Fruit fly (Drosophila melanogaster) whole organism, embryonic: ENCODE data around the gene sloth1.

ENCODE experiments used
- Adf1 ChIP-seq: fragments of 200-800 bp; sonication (Bioruptor generic); IDR thresholded peaks from 2 replicates; pipeline ENCODE4 v1.3.6; 2022; ENCODE audit warnings: missing biosample characterization, missing genetic modification characterization
- Aef1 ChIP-seq: fragments of 200-800 bp; sonication (Bioruptor generic); IDR thresholded peaks from 3 replicates; pipeline ENCODE4 v1.3.6; 2022; ENCODE audit warnings: missing biosample characterization, missing genetic modification characterization
- BEAF-32 ChIP-seq: fragments of 200-800 bp; sonication (Bioruptor generic); optimal IDR thresholded peaks from 3 replicates; lab custom pipeline; 2017; ENCODE audit warnings: missing biosample characterization, missing genetic modification characterization, mild to moderate bottlenecking, moderate library complexity, missing genetic modification reagents
- C15 ChIP-seq: fragments of 200-800 bp; sonication (Bioruptor generic); IDR thresholded peaks from 3 replicates; pipeline ENCODE4 v1.3.6; 2022; ENCODE audit warnings: missing biosample characterization, missing genetic modification characterization
- CG10366 ChIP-seq: fragments of 200-800 bp; sonication (Bioruptor generic); IDR thresholded peaks from 2 replicates; pipeline ENCODE4 v1.3.6; 2022; ENCODE audit warnings: missing biosample characterization, missing genetic modification characterization
- CG12299 ChIP-seq: fragments of 200-800 bp; sonication (Bioruptor generic); optimal IDR thresholded peaks from 2 replicates; lab custom pipeline; 2018; ENCODE audit warnings: missing biosample characterization, mild to moderate bottlenecking, missing genetic modification characterization
- CG12942 ChIP-seq: fragments of 200-800 bp; sonication (Bioruptor generic); optimal IDR thresholded peaks from 3 replicates; lab custom pipeline; 2016; ENCODE audit warnings: missing biosample characterization, missing genetic modification characterization
- CG14050 ChIP-seq: fragments of 200-800 bp; sonication (Bioruptor generic); IDR thresholded peaks from 3 replicates; pipeline ENCODE4 v1.3.6; 2022; ENCODE audit warnings: missing biosample characterization, missing genetic modification characterization
- CG15269 ChIP-seq: fragments of 200-800 bp; sonication (Bioruptor generic); optimal IDR thresholded peaks from 2 replicates; lab custom pipeline; 2018; ENCODE audit warnings: missing biosample characterization, mild to moderate bottlenecking, missing genetic modification characterization, moderate library complexity
- CG15601 ChIP-seq: fragments of 200-800 bp; sonication (Bioruptor generic); optimal IDR thresholded peaks from 3 replicates; lab custom pipeline; 2019; ENCODE audit warnings: missing biosample characterization, mild to moderate bottlenecking, missing genetic modification characterization, moderate library complexity
- CG17328 ChIP-seq: fragments of 200-800 bp; sonication (Bioruptor generic); IDR thresholded peaks from 2 replicates; pipeline ENCODE4 v1.3.6; 2022; ENCODE audit warnings: missing biosample characterization, missing genetic modification characterization
- CG17802 ChIP-seq: fragments of 200-800 bp; sonication (Bioruptor generic); optimal IDR thresholded peaks from 2 replicates; lab custom pipeline; 2018; ENCODE audit warnings: missing biosample characterization, mild to moderate bottlenecking, missing genetic modification characterization, moderate library complexity
- CG17912 ChIP-seq: fragments of 200-800 bp; sonication (Bioruptor generic); optimal IDR thresholded peaks from 2 replicates; lab custom pipeline; 2018; ENCODE audit warnings: missing biosample characterization, mild to moderate bottlenecking, missing genetic modification characterization
- CG18599 ChIP-seq: fragments of 200-800 bp; sonication (Bioruptor generic); optimal IDR thresholded peaks from 3 replicates; lab custom pipeline; 2017; ENCODE audit warnings: missing biosample characterization, missing genetic modification characterization, mild to moderate bottlenecking, moderate library complexity, missing genetic modification reagents
- CG30403 ChIP-seq: fragments of 200-800 bp; sonication (Bioruptor generic); optimal IDR thresholded peaks from 3 replicates; lab custom pipeline; 2016; ENCODE audit warnings: missing biosample characterization, missing genetic modification characterization
- CG32772 ChIP-seq: fragments of 200-800 bp; sonication (Bioruptor generic); IDR thresholded peaks from 2 replicates; pipeline ENCODE4 v1.3.6; 2022; ENCODE audit warnings: missing biosample characterization, missing genetic modification characterization
- CG5953 ChIP-seq: fragments of 200-800 bp; sonication (Bioruptor generic); IDR thresholded peaks from 2 replicates; pipeline ENCODE4 v1.3.6; 2022; ENCODE audit warnings: missing biosample characterization, missing genetic modification characterization
- CG6175 ChIP-seq: fragments of 200-800 bp; sonication (Bioruptor generic); IDR thresholded peaks from 3 replicates; pipeline ENCODE4 v1.3.6; 2022; ENCODE audit warnings: missing biosample characterization, missing genetic modification characterization
- CG7357 ChIP-seq: fragments of 200-800 bp; sonication (Bioruptor generic); IDR thresholded peaks from 3 replicates; pipeline ENCODE4 v1.3.6; 2022; ENCODE audit warnings: missing biosample characterization, missing genetic modification characterization
- CG8281 ChIP-seq: fragments of 200-800 bp; sonication (Bioruptor generic); optimal IDR thresholded peaks from 2 replicates; lab custom pipeline; 2018; ENCODE audit warnings: missing biosample characterization, mild to moderate bottlenecking, missing genetic modification characterization, moderate library complexity
- CG8924 ChIP-seq: fragments of 200-800 bp; optimal IDR thresholded peaks from 3 replicates; lab custom pipeline; 2019; ENCODE audit warnings: missing biosample characterization, mild to moderate bottlenecking, missing genetic modification characterization, moderate library complexity
- CG9437 ChIP-seq: fragments of 200-800 bp; sonication (Bioruptor generic); optimal IDR thresholded peaks from 2 replicates; lab custom pipeline; 2018; ENCODE audit warnings: missing biosample characterization, mild to moderate bottlenecking, missing genetic modification characterization
- CoRest ChIP-seq: fragments of 200-800 bp; sonication (Bioruptor generic); optimal IDR thresholded peaks from 3 replicates; lab custom pipeline; 2018; ENCODE audit warnings: missing biosample characterization, mild to moderate bottlenecking, missing genetic modification characterization, moderate library complexity
- Dip3 ChIP-seq: fragments of 200-800 bp; sonication (Bioruptor generic); optimal IDR thresholded peaks from 3 replicates; lab custom pipeline; 2016; ENCODE audit warnings: missing biosample characterization, missing genetic modification characterization
- Fer1 ChIP-seq: fragments of 200-800 bp; sonication (Bioruptor generic); optimal IDR thresholded peaks from 2 replicates; lab custom pipeline; 2017; ENCODE audit warnings: missing biosample characterization, mild to moderate bottlenecking, missing genetic modification characterization
- Mad ChIP-seq: fragments of 200-800 bp; sonication (Bioruptor generic); optimal IDR thresholded peaks from 2 replicates; lab custom pipeline; 2016; ENCODE audit warnings: missing biosample characterization, missing genetic modification characterization
- Oli ChIP-seq: fragments of 200-800 bp; sonication (Bioruptor generic); optimal IDR thresholded peaks from 2 replicates; lab custom pipeline; 2018; ENCODE audit warnings: missing biosample characterization, mild to moderate bottlenecking, missing genetic modification characterization, moderate library complexity
- Ravus ChIP-seq: fragments of 200-800 bp; sonication (Bioruptor generic); IDR thresholded peaks from 2 replicates; pipeline ENCODE4 v1.3.6; 2022; ENCODE audit warnings: missing biosample characterization, missing genetic modification characterization
- amos ChIP-seq: fragments of 200-800 bp; sonication (Bioruptor generic); IDR thresholded peaks from 2 replicates; pipeline ENCODE4 v1.3.6; 2022; ENCODE audit warnings: missing biosample characterization, missing genetic modification characterization; ENCODE audit not compliant: partially characterized antibody
- ase ChIP-seq: fragments of 200-800 bp; sonication (Bioruptor generic); IDR thresholded peaks from 3 replicates; pipeline ENCODE4 v1.3.6; 2022; ENCODE audit warnings: missing biosample characterization, missing genetic modification characterization
- bsh ChIP-seq, 2 experiments: fragments of 200-800 bp; sonication (Bioruptor generic); optimal IDR thresholded peaks; 2 replicates each; lab custom pipeline; 2017 to 2018; ENCODE audit warnings: mild to moderate bottlenecking in 2 of 2, missing biosample characterization in 2 of 2, missing genetic modification characterization in 2 of 2, moderate library complexity in 1 of 2
- cad ChIP-seq: fragments of >200 bp; optimal IDR thresholded peaks from 2 replicates; lab custom pipeline; 2017; ENCODE audit warnings: missing biosample characterization, missing genetic modification characterization
- chn ChIP-seq: fragments of 200-800 bp; sonication (Bioruptor generic); optimal IDR thresholded peaks from 2 replicates; lab custom pipeline; 2016; ENCODE audit warnings: missing biosample characterization, missing genetic modification characterization
- dm ChIP-seq: fragments of 200-800 bp; sonication (Bioruptor generic); optimal IDR thresholded peaks from 3 replicates; lab custom pipeline; 2016; ENCODE audit warnings: missing biosample characterization, missing genetic modification characterization
- dysf ChIP-seq: fragments of 200-800 bp; sonication (Bioruptor generic); IDR thresholded peaks from 3 replicates; pipeline ENCODE4 v1.3.6; 2022; ENCODE audit warnings: missing biosample characterization, missing genetic modification characterization
- emc ChIP-seq: fragments of 200-800 bp; sonication (Bioruptor generic); optimal IDR thresholded peaks from 2 replicates; lab custom pipeline; 2016; ENCODE audit warnings: missing biosample characterization, missing genetic modification characterization
- en ChIP-seq: fragments of 200-800 bp; sonication (Bioruptor generic); optimal IDR thresholded peaks from 2 replicates; lab custom pipeline; 2016; ENCODE audit warnings: missing biosample characterization, missing genetic modification characterization
- fd64A ChIP-seq: fragments of 200-800 bp; sonication (Bioruptor generic); optimal IDR thresholded peaks from 3 replicates; lab custom pipeline; 2018; ENCODE audit warnings: missing biosample characterization, mild to moderate bottlenecking, missing genetic modification characterization
- gem ChIP-seq: fragments of 200-800 bp; sonication (Bioruptor generic); optimal IDR thresholded peaks from 2 replicates; lab custom pipeline; 2019; ENCODE audit warnings: missing biosample characterization, mild to moderate bottlenecking, missing genetic modification characterization, moderate library complexity
- h ChIP-seq: fragments of >200 bp; optimal IDR thresholded peaks from 2 replicates; lab custom pipeline; 2017
- hkb ChIP-seq, 2 experiments: fragments of 200-800 bp in 1 of 2; fragments of >200 bp in 1 of 2; sonication (Bioruptor generic) in 1 of 2; IDR thresholded peaks in 1 of 2; optimal IDR thresholded peaks in 1 of 2; 2 replicates each; pipeline versions ENCODE4 v1.3.6 to Lab custom; 2017 to 2022; ENCODE audit warnings: missing biosample characterization in 1 of 2, missing genetic modification characterization in 1 of 2
- klu ChIP-seq: fragments of 200-800 bp; sonication (Bioruptor generic); IDR thresholded peaks from 2 replicates; pipeline ENCODE4 v1.3.6; 2022; ENCODE audit warnings: missing biosample characterization, missing genetic modification characterization
- lola ChIP-seq, 3 experiments: fragments of >200 bp in 2 of 3; fragments of 200-800 bp in 1 of 3; sonication (Bioruptor generic) in 1 of 3; optimal IDR thresholded peaks; 2 replicates each; lab custom pipeline; 2017 to 2019; ENCODE audit warnings: missing biosample characterization in 3 of 3, missing genetic modification characterization in 3 of 3, mild to moderate bottlenecking in 1 of 3, moderate library complexity in 1 of 3
- nmo ChIP-seq: fragments of 200-800 bp; sonication (Bioruptor generic); optimal IDR thresholded peaks from 2 replicates; lab custom pipeline; 2018; ENCODE audit warnings: missing biosample characterization, mild to moderate bottlenecking, missing genetic modification characterization, moderate library complexity
- pita ChIP-seq: fragments of 200-800 bp; sonication (Bioruptor generic); optimal IDR thresholded peaks from 2 replicates; lab custom pipeline; 2017; ENCODE audit warnings: missing biosample characterization, mild to moderate bottlenecking, missing genetic modification characterization
- sna ChIP-seq: fragments of 200-800 bp; sonication (Bioruptor generic); IDR thresholded peaks from 2 replicates; pipeline ENCODE4 v1.3.6; 2022; ENCODE audit warnings: missing biosample characterization, missing genetic modification characterization; ENCODE audit not compliant: partially characterized antibody
- toy ChIP-seq: fragments of 200-800 bp; sonication (Bioruptor generic); IDR thresholded peaks from 2 replicates; pipeline ENCODE4 v1.3.6; 2022; ENCODE audit warnings: missing biosample characterization, missing genetic modification characterization
- wek ChIP-seq: fragments of 200-800 bp; sonication (Bioruptor generic); optimal IDR thresholded peaks from 3 replicates; lab custom pipeline; 2018; ENCODE audit warnings: missing biosample characterization, mild to moderate bottlenecking, missing genetic modification characterization, moderate library complexity

sloth1 gene

dm6 chrX:7013320-7014214 lies 2.4 kb downstream of the sloth1 start, which contains the start of the genes CG3032 and CG4593 (continued):
- peak; percentile 57 for TF ChIP-seq BEAF-32 (GFP tag; lab: Kevin White, UChicago)
- peak; percentile 86 for TF ChIP-seq Dip3 (GFP tag; lab: Kevin White, UChicago)
- TF ChIP-seq CG14050 (GFP tag; lab: Robert Waterston, UW), result peak; percentile 83
- TF ChIP-seq ase (GFP tag; lab: Robert Waterston, UW), result peak; percentile 86
- peak; percentile 57 for TF ChIP-seq Adf1 (GFP tag; lab: Robert Waterston, UW)
- TF ChIP-seq chn (GFP tag; lab: Kevin White, UChicago), result peak; percentile 72
- peak; percentile 38 for TF ChIP-seq emc (GFP tag; lab: Kevin White, UChicago)
- TF ChIP-seq nmo, result peak; percentile 88
- TF ChIP-seq sna (GFP tag; lab: Robert Waterston, UW), result no peak
- peak; percentile 81 for TF ChIP-seq CG15269 (tag; lab: Kevin White, UChicago)
- no peak for TF ChIP-seq CG17912 (GFP tag; lab: Kevin White, UChicago)
- peak; percentile 15 for TF ChIP-seq CG8281 (tag; lab: Kevin White, UChicago)
- TF ChIP-seq CG32772, result peak; percentile 88
- peak; percentile 66 for TF ChIP-seq Mad (GFP tag; lab: Kevin White, UChicago)
- TF ChIP-seq pita (GFP tag; lab: Kevin White, UChicago), result no peak
- TF ChIP-seq Oli (tag; lab: Kevin White, UChicago), result peak; percentile 75
- no peak for TF ChIP-seq dm
- TF ChIP-seq CG17328, result peak; percentile 89
- peak; percentile 87 for TF ChIP-seq CG30403 (GFP tag; lab: Kevin White, UChicago)
- TF ChIP-seq C15 (GFP tag; lab: Robert Waterston, UW), result peak; percentile 73; the same call in 2 of the 3 replicates
- peak; percentile 20 for TF ChIP-seq en
- no peak for TF ChIP-seq h (lab: Kevin White, UChicago)
- peak; percentile 81 for TF ChIP-seq CoRest (tag; lab: Kevin White, UChicago)
- TF ChIP-seq hkb (optimal IDR thresholded peaks at IDR 0.05; lab: Kevin White, UChicago), result no peak
- TF ChIP-seq hkb (GFP tag; IDR thresholded peaks at IDR 0.05; lab: Robert Waterston, UW), result peak; percentile 83
- no peak for TF ChIP-seq fd64A (GFP tag; lab: Kevin White, UChicago)
- TF ChIP-seq CG5953, result peak; percentile 65
- TF ChIP-seq dysf (GFP tag; lab: Robert Waterston, UW), result peak; percentile 92
- peak; percentile 83 for TF ChIP-seq klu (GFP tag; lab: Robert Waterston, UW)
- TF ChIP-seq Fer1 (GFP tag; lab: Kevin White, UChicago), result peak; percentile 65
- peak; percentile 82 for TF ChIP-seq CG6175 (GFP tag; lab: Robert Waterston, UW)
- peak; percentile 53 for TF ChIP-seq CG9437 (GFP tag; lab: Kevin White, UChicago)
- peak; percentile 19 for TF ChIP-seq wek (GFP tag; lab: Kevin White, UChicago)
- peak; percentile 77 for TF ChIP-seq Ravus (GFP tag; lab: Robert Waterston, UW)
- TF ChIP-seq CG12299, result peak; percentile 62
- peak; percentile 92 for TF ChIP-seq Aef1 (GFP tag; lab: Robert Waterston, UW)
- TF ChIP-seq gem (tag; lab: Kevin White, UChicago), result peak; percentile 89
- TF ChIP-seq CG8924, result peak; percentile 77
- peak; percentile 70 for TF ChIP-seq CG12942
- TF ChIP-seq lola (GFP tag; optimal IDR thresholded peaks at IDR 0.05; lab: Kevin White, UChicago), result peak in 1 of 3 experiments; percentile 42
- peak; percentile 47 to 79 for TF ChIP-seq bsh (GFP tag; optimal IDR thresholded peaks at IDR 0.05; lab: Kevin White, UChicago)
- no peak for TF ChIP-seq amos
- no peak for TF ChIP-seq toy (GFP tag; lab: Robert Waterston, UW)
- TF ChIP-seq CG7357 (GFP tag; lab: Robert Waterston, UW), result peak; percentile 79; the same call in 1 of the 3 replicates
- peak; percentile 86 for TF ChIP-seq CG18599 (GFP tag; lab: Kevin White, UChicago)
- TF ChIP-seq CG17802 (tag; lab: Kevin White, UChicago), result no peak
- peak; percentile 64 for TF ChIP-seq CG15601
- TF ChIP-seq cad, result no peak
- peak; percentile 92 for TF ChIP-seq CG10366 (GFP tag; lab: Robert Waterston, UW)
